Worm (Caenorhabditis elegans) whole organism, L4/young adult: ENCODE results near the gene K11E4.6.

Experiments used
- W03F9.2 ChIP-seq: fragments of 150-350 bp; optimal IDR thresholded peaks from 2 replicates; lab custom pipeline; 2014; ENCODE audit warnings: missing biosample characterization, missing genetic modification characterization
- dao-5 ChIP-seq: sonication (generic microtip); optimal IDR thresholded peaks from 2 replicates; lab custom pipeline; 2016; ENCODE audit warnings: missing genotype, missing genetic modification characterization, moderate library complexity, missing compliant biosample characterization
- him-1 ChIP-seq: sonication (generic microtip); optimal IDR thresholded peaks from 2 replicates; lab custom pipeline; 2016; ENCODE audit warnings: missing genotype, missing genetic modification reagents, missing genetic modification characterization, missing compliant biosample characterization

DNA sequence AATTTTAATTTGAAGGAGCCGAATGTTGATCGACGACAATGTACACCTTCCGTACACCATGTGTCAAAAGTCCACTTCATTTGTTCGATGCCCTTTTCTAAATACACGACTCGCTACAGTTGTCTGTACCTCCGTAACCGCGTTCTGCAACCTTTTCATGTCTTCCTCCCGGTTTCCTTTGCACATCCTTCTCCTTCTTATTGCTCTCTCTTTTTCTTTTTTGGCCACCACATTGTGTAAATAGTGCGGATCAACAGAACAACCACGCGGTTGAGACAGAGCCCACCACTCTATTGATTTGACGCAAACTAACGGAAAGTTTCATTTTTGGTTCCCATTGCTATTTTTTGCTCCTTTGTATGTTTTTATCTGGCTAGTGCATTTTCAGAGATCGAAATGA, 18.9 kb downstream of the K11E4.6 start:
- TF ChIP-seq him-1 (tag; lab: Kevin White, UChicago) (no peak), W03F9.2 (tag; lab: Kevin White, UChicago) (no peak), dao-5 (tag; lab: Kevin White, UChicago) (no peak)
